Fruit fly (Drosophila melanogaster): ENCODE data around the gene Rbp1-like.

DNA sequence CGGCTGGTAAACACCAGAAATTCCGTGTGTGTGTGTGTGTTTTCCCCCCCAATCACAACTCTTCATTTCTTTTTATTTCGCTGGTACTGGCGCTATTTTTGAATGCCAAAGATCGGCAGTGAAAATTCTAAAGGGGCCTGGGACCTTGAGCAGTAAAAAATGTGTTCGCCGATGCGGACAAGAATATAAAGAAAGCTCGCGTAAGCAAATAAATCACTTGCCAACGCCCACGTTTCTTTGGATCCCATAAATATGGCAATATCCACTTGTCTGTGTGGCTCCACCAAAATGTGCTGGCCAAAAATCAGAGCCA, 7.3 kb upstream of the Rbp1-like start:
- TF ChIP-seq CG8478 (optimal IDR thresholded peaks at IDR 0.05) (no peak), CTCF (optimal IDR thresholded peaks at IDR 0.05) (no peak)
